Fruit fly (Drosophila melanogaster) whole organism, embryonic: Measurements from ENCODE around the gene CG13297.

Experiments
- Bdp1 ChIP-seq: fragments of 200-800 bp; sonication (Bioruptor generic); optimal IDR thresholded peaks from 3 replicates; lab custom pipeline; 2016; ENCODE audit warnings: missing biosample characterization, missing genetic modification characterization
- CG11695 ChIP-seq: fragments of 200-800 bp; sonication (Bioruptor generic); IDR thresholded peaks from 3 replicates; pipeline ENCODE4 v1.3.6; 2022; ENCODE audit warnings: missing biosample characterization, missing genetic modification characterization
- CG12071 ChIP-seq: fragments of 200-800 bp; sonication (Bioruptor generic); optimal IDR thresholded peaks from 3 replicates; lab custom pipeline; 2018; ENCODE audit warnings: missing biosample characterization, mild to moderate bottlenecking, missing genetic modification characterization
- CG13894 ChIP-seq: fragments of 200-800 bp; sonication (Bioruptor generic); optimal IDR thresholded peaks from 3 replicates; lab custom pipeline; 2018; ENCODE audit warnings: missing biosample characterization, mild to moderate bottlenecking, missing genetic modification characterization, moderate library complexity
- CG15011 ChIP-seq: fragments of 200-800 bp; sonication (Bioruptor generic); optimal IDR thresholded peaks from 3 replicates; lab custom pipeline; 2018; ENCODE audit warnings: missing biosample characterization, mild to moderate bottlenecking, missing genetic modification characterization
- CG17361 ChIP-seq: fragments of 200-800 bp; sonication (Bioruptor generic); IDR thresholded peaks from 3 replicates; pipeline ENCODE4 v1.3.6; 2022; ENCODE audit warnings: missing biosample characterization, missing genetic modification characterization
- CG2678 ChIP-seq: fragments of 200-800 bp; sonication (Bioruptor generic); optimal IDR thresholded peaks from 3 replicates; lab custom pipeline; 2019; ENCODE audit warnings: missing biosample characterization, mild to moderate bottlenecking, missing genetic modification characterization, moderate library complexity
- CG3407 ChIP-seq: fragments of 200-800 bp; sonication (Bioruptor generic); optimal IDR thresholded peaks from 2 replicates; lab custom pipeline; 2018; ENCODE audit warnings: missing biosample characterization, mild to moderate bottlenecking, missing genetic modification characterization
- CG34376 ChIP-seq: fragments of 200-800 bp; sonication (Bioruptor generic); optimal IDR thresholded peaks from 2 replicates; lab custom pipeline; 2018; ENCODE audit warnings: missing biosample characterization, mild to moderate bottlenecking, missing genetic modification characterization
- CG42726 ChIP-seq: fragments of 200-800 bp; sonication (Bioruptor generic); IDR thresholded peaks from 2 replicates; pipeline ENCODE4 v1.3.6; 2022; ENCODE audit warnings: missing biosample characterization, missing genetic modification characterization; ENCODE audit not compliant: partially characterized antibody
- CG4730 ChIP-seq: fragments of 200-800 bp; sonication (Bioruptor generic); IDR thresholded peaks from 2 replicates; pipeline ENCODE4 v1.3.6; 2022; ENCODE audit warnings: missing biosample characterization, missing genetic modification characterization
- CG8924 ChIP-seq: fragments of 200-800 bp; optimal IDR thresholded peaks from 3 replicates; lab custom pipeline; 2019; ENCODE audit warnings: missing biosample characterization, mild to moderate bottlenecking, missing genetic modification characterization, moderate library complexity
- CoRest ChIP-seq: fragments of 200-800 bp; sonication (Bioruptor generic); optimal IDR thresholded peaks from 3 replicates; lab custom pipeline; 2018; ENCODE audit warnings: missing biosample characterization, mild to moderate bottlenecking, missing genetic modification characterization, moderate library complexity
- E2f1 ChIP-seq: fragments of 200-800 bp; sonication (Bioruptor generic); IDR thresholded peaks from 2 replicates; pipeline ENCODE4 v1.3.6; 2022; ENCODE audit warnings: missing biosample characterization, missing genetic modification characterization
- Eip74EF ChIP-seq, 2 experiments: fragments of 200-800 bp in 1 of 2; fragments of >200 bp in 1 of 2; sonication (Bioruptor generic) in 1 of 2; optimal IDR thresholded peaks; 2 replicates each; lab custom pipeline; 2017 to 2019; ENCODE audit warnings: missing biosample characterization in 2 of 2, missing genetic modification characterization in 2 of 2, mild to moderate bottlenecking in 1 of 2, moderate library complexity in 1 of 2
- Ets65A ChIP-seq: fragments of 200-800 bp; sonication (Bioruptor generic); peaks from one replicate; lab custom pipeline; 2016; ENCODE audit warnings: missing biosample characterization, missing genetic modification characterization
- Fer1 ChIP-seq: fragments of 200-800 bp; sonication (Bioruptor generic); optimal IDR thresholded peaks from 2 replicates; lab custom pipeline; 2017; ENCODE audit warnings: missing biosample characterization, mild to moderate bottlenecking, missing genetic modification characterization
- Hey ChIP-seq: fragments of 200-800 bp; sonication (Bioruptor generic); optimal IDR thresholded peaks from 3 replicates; lab custom pipeline; 2018; ENCODE audit warnings: missing biosample characterization, mild to moderate bottlenecking, missing genetic modification characterization
- Neu2 ChIP-seq: fragments of 200-800 bp; sonication (Bioruptor generic); optimal IDR thresholded peaks from 3 replicates; lab custom pipeline; 2016; ENCODE audit warnings: missing biosample characterization, missing genetic modification characterization, borderline replicate concordance
- Tbp ChIP-seq: fragments of >200 bp; optimal IDR thresholded peaks from 2 replicates; lab custom pipeline; 2018; ENCODE audit warnings: missing biosample characterization, missing genetic modification characterization
- Vsx1 ChIP-seq: fragments of 200-800 bp; sonication (Bioruptor generic); optimal IDR thresholded peaks from 2 replicates; lab custom pipeline; 2017; ENCODE audit warnings: missing biosample characterization, mild to moderate bottlenecking, missing genetic modification characterization, missing genetic modification reagents
- az2 ChIP-seq: fragments of 200-800 bp; sonication (Bioruptor generic); optimal IDR thresholded peaks from 3 replicates; lab custom pipeline; 2016; ENCODE audit warnings: missing biosample characterization, missing genetic modification characterization
- bsh ChIP-seq, 2 experiments: fragments of 200-800 bp; sonication (Bioruptor generic); optimal IDR thresholded peaks; 2 replicates each; lab custom pipeline; 2017 to 2018; ENCODE audit warnings: mild to moderate bottlenecking in 2 of 2, missing biosample characterization in 2 of 2, missing genetic modification characterization in 2 of 2, moderate library complexity in 1 of 2
- danr ChIP-seq: fragments of 200-800 bp; sonication (Bioruptor generic); IDR thresholded peaks from 2 replicates; pipeline ENCODE4 v1.3.6; 2022; ENCODE audit warnings: missing biosample characterization, missing genetic modification characterization
- ems ChIP-seq: fragments of 200-800 bp; sonication (Bioruptor generic); optimal IDR thresholded peaks from 3 replicates; lab custom pipeline; 2016; ENCODE audit warnings: missing biosample characterization, missing genetic modification characterization
- exex ChIP-seq: fragments of 200-800 bp; sonication (Bioruptor generic); optimal IDR thresholded peaks from 4 replicates; lab custom pipeline; 2018; ENCODE audit warnings: missing biosample characterization, mild to moderate bottlenecking, missing genetic modification characterization, moderate library complexity
- insv ChIP-seq, 2 experiments: fragments of 200-800 bp; sonication (Bioruptor generic); optimal IDR thresholded peaks; 3 replicates each; lab custom pipeline; 2016 to 2018; ENCODE audit warnings: missing biosample characterization in 2 of 2, missing genetic modification characterization in 2 of 2
- jigr1 ChIP-seq: fragments of 200-800 bp; sonication (Bioruptor generic); IDR thresholded peaks from 3 replicates; pipeline ENCODE4 v1.3.6; 2022; ENCODE audit warnings: missing biosample characterization, missing genetic modification characterization
- lov ChIP-seq, 2 experiments: fragments of 200-800 bp in 1 of 2; fragments of >200 bp in 1 of 2; sonication (Bioruptor generic) in 1 of 2; IDR thresholded peaks in 1 of 2; optimal IDR thresholded peaks in 1 of 2; 2 replicates in 1 of 2; 3 replicates in 1 of 2; pipeline versions ENCODE4 v1.3.6 to Lab custom; 2017 to 2022; ENCODE audit warnings: missing biosample characterization in 1 of 2, missing genetic modification characterization in 1 of 2
- odd ChIP-seq: fragments of 200-800 bp; sonication (Bioruptor generic); optimal IDR thresholded peaks from 2 replicates; lab custom pipeline; 2017; ENCODE audit warnings: missing biosample characterization, mild to moderate bottlenecking, missing genetic modification characterization
- pros ChIP-seq: fragments of 200-800 bp; sonication (Bioruptor generic); optimal IDR thresholded peaks from 3 replicates; lab custom pipeline; 2019; ENCODE audit warnings: missing biosample characterization, mild to moderate bottlenecking, missing genetic modification characterization, moderate library complexity
- ro ChIP-seq: fragments of 200-800 bp; sonication (Bioruptor generic); IDR thresholded peaks from 2 replicates; pipeline ENCODE4 v1.3.6; 2022; ENCODE audit warnings: missing biosample characterization, missing genetic modification characterization
- sd ChIP-seq: fragments of 200-800 bp; sonication (Bioruptor generic); optimal IDR thresholded peaks from 3 replicates; lab custom pipeline; 2018; ENCODE audit warnings: missing biosample characterization, mild to moderate bottlenecking, missing genetic modification characterization, moderate library complexity
- seq ChIP-seq: fragments of 200-800 bp; sonication (Bioruptor generic); IDR thresholded peaks from 2 replicates; pipeline ENCODE4 v1.3.6; 2022; ENCODE audit warnings: missing biosample characterization, missing genetic modification characterization
- tup ChIP-seq: fragments of 200-800 bp; sonication (Bioruptor generic); optimal IDR thresholded peaks from 2 replicates; lab custom pipeline; 2016; ENCODE audit warnings: missing biosample characterization, mild to moderate bottlenecking, missing genetic modification characterization, moderate library complexity
- wdn ChIP-seq: fragments of 200-800 bp; sonication (Bioruptor generic); IDR thresholded peaks from 2 replicates; pipeline ENCODE4 v1.3.6; 2022; ENCODE audit warnings: missing biosample characterization, missing genetic modification characterization
- wek ChIP-seq: fragments of 200-800 bp; sonication (Bioruptor generic); optimal IDR thresholded peaks from 3 replicates; lab custom pipeline; 2018; ENCODE audit warnings: missing biosample characterization, mild to moderate bottlenecking, missing genetic modification characterization, moderate library complexity

CG13297 gene

dm6 chr3L:6157327-6158032 lies at the start of gene CG13297 (continued):
- TF ChIP-seq danr (GFP tag; lab: Robert Waterston, UW) (peak; percentile 45; the same call in 1 of the 2 replicates), insv (GFP tag; optimal IDR thresholded peaks at IDR 0.05; lab: Kevin White, UChicago) (no peak), exex (tag; lab: Kevin White, UChicago) (no peak), Ets65A (no peak), wek (no peak), E2f1 (GFP tag; lab: Robert Waterston, UW) (peak; percentile 44; the same call in 1 of the 2 replicates), CG4730 (peak; percentile 40; the same call in 1 of the 2 replicates), seq (GFP tag; lab: Robert Waterston, UW) (no peak), CG8924 (peak; percentile 66), bsh (GFP tag; optimal IDR thresholded peaks at IDR 0.05; lab: Kevin White, UChicago) (no peak), pros (GFP tag; lab: Kevin White, UChicago) (peak; percentile 86), odd (GFP tag; lab: Kevin White, UChicago) (no peak), CG3407 (GFP tag; lab: Kevin White, UChicago) (no peak), Bdp1 (GFP tag; lab: Kevin White, UChicago) (no peak), tup (GFP tag; lab: Kevin White, UChicago) (no peak), ems (GFP tag; lab: Kevin White, UChicago) (no peak), Eip74EF (GFP tag; optimal IDR thresholded peaks at IDR 0.05; lab: Kevin White, UChicago) (peak in 1 of 2 experiments; percentile 72), CG13894 (tag; lab: Kevin White, UChicago) (no peak), Hey (tag; lab: Kevin White, UChicago) (no peak), CG12071 (GFP tag; lab: Kevin White, UChicago) (no peak), Fer1 (GFP tag; lab: Kevin White, UChicago) (peak; percentile 38), CG34376 (no peak), CG17361 (GFP tag; lab: Robert Waterston, UW) (peak; percentile 73), Vsx1 (GFP tag; lab: Kevin White, UChicago) (peak; percentile 46), CG2678 (tag; lab: Kevin White, UChicago) (peak; percentile 79), sd (tag; lab: Kevin White, UChicago) (peak; percentile 5), CG11695 (GFP tag; lab: Robert Waterston, UW) (peak; percentile 76), CG42726 (no peak), az2 (peak; percentile 42), CG15011 (GFP tag; lab: Kevin White, UChicago) (no peak), lov (optimal IDR thresholded peaks at IDR 0.05; lab: Kevin White, UChicago) (no peak), lov (GFP tag; IDR thresholded peaks at IDR 0.05; lab: Robert Waterston, UW) (no peak), ro (GFP tag; lab: Robert Waterston, UW) (no peak)

dm6 chr3L:6200173-6200572 lies 43.0 kb upstream of the CG13297 start, which contains the start of gene CG8219:
Gene CG8219 (plus strand): TSS chr3L:6200473.
- TF ChIP-seq jigr1 (GFP tag; lab: Robert Waterston, UW) (no peak), Tbp (GFP tag; lab: Kevin White, UChicago) (no peak), wdn (GFP tag; lab: Robert Waterston, UW) (no peak), Neu2 (GFP tag; lab: Kevin White, UChicago) (no peak), CoRest (tag; lab: Kevin White, UChicago) (no peak)
